Worm (Caenorhabditis elegans): ENCODE data around the gene srz-70.

Gene srz-70

ce11 chrIV:3517582-3517981 is 38.8 kb upstream of the srz-70 start:
- TF ChIP-seq tab-1 (GFP tag; IDR thresholded peaks at IDR 0.05) (no peak), med-1 (GFP tag; optimal IDR thresholded peaks at IDR 0.05; ENCODE audit: insufficient read depth) (no peak), T22C8.4 (GFP tag; IDR thresholded peaks at IDR 0.05) (no peak), ref-1 (GFP tag; conservative IDR thresholded peaks at IDR 0.05) (no peak), ztf-29 (GFP tag; IDR thresholded peaks at IDR 0.05) (no peak), ztf-23 (GFP tag; IDR thresholded peaks at IDR 0.05) (no peak), cog-1 (tag; optimal IDR thresholded peaks at IDR 0.05) (no peak), flt-1 (GFP tag; IDR thresholded peaks at IDR 0.05) (no peak), klf-2 (GFP tag; conservative IDR thresholded peaks at IDR 0.05) (no peak)

- TF ChIP-seq cog-1 (tag; optimal IDR thresholded peaks at IDR 0.05): no peak
- TF ChIP-seq med-1 (GFP tag; optimal IDR thresholded peaks at IDR 0.05; ENCODE audit: insufficient read depth): no peak
- TF ChIP-seq flt-1 (GFP tag; IDR thresholded peaks at IDR 0.05): no peak
- no peak for TF ChIP-seq ztf-23 (GFP tag; IDR thresholded peaks at IDR 0.05)
- TF ChIP-seq ref-1 (GFP tag; conservative IDR thresholded peaks at IDR 0.05): no peak
- no peak for TF ChIP-seq tab-1 (GFP tag; IDR thresholded peaks at IDR 0.05)
- TF ChIP-seq T22C8.4 (GFP tag; IDR thresholded peaks at IDR 0.05): no peak
- no peak for TF ChIP-seq ztf-29 (GFP tag; IDR thresholded peaks at IDR 0.05)
- no peak for TF ChIP-seq klf-2 (GFP tag; conservative IDR thresholded peaks at IDR 0.05)
Observed at ce11 chrIV:3516586-3516985, 37.8 kb upstream of the srz-70 start, which contains the start of gene unc-33. unc-33 (plus strand) TSS chrIV:3516886.

ce11 chrIV:3515412-3516046 is 36.7 kb upstream of the srz-70 start:
- TF ChIP-seq med-1 (GFP tag; optimal IDR thresholded peaks at IDR 0.05; ENCODE audit: insufficient read depth): no peak
- peak; percentile 22 for TF ChIP-seq cog-1 (tag; optimal IDR thresholded peaks at IDR 0.05)
- TF ChIP-seq T22C8.4 (GFP tag; IDR thresholded peaks at IDR 0.05): peak; percentile 89
- peak; percentile 54; the same call in 1 of the 2 replicates for TF ChIP-seq ztf-29 (GFP tag; IDR thresholded peaks at IDR 0.05)

ce11 chrIV:3514467-3514866 is 35.7 kb upstream of the srz-70 start, which contains the start of gene tsg-101:
tsg-101 (minus strand) TSS chrIV:3514567.
- TF ChIP-seq klf-2 (GFP tag; conservative IDR thresholded peaks at IDR 0.05) (no peak), T22C8.4 (GFP tag; IDR thresholded peaks at IDR 0.05) (no peak), tab-1 (GFP tag; IDR thresholded peaks at IDR 0.05) (no peak), ztf-29 (GFP tag; IDR thresholded peaks at IDR 0.05) (no peak), ztf-23 (GFP tag; IDR thresholded peaks at IDR 0.05) (no peak), med-1 (GFP tag; optimal IDR thresholded peaks at IDR 0.05; ENCODE audit: insufficient read depth) (no peak), cog-1 (tag; optimal IDR thresholded peaks at IDR 0.05) (no peak), ref-1 (GFP tag; conservative IDR thresholded peaks at IDR 0.05) (no peak), flt-1 (GFP tag; IDR thresholded peaks at IDR 0.05) (no peak)

- TF ChIP-seq med-1 (GFP tag; optimal IDR thresholded peaks at IDR 0.05; ENCODE audit: insufficient read depth) (no peak), klf-2 (GFP tag; conservative IDR thresholded peaks at IDR 0.05) (no peak)
Observed at ce11 chrIV:3509477-3510063, 30.8 kb upstream of the srz-70 start, which contains the start of gene ced-10. ced-10 (minus strand) TSS chrIV:3509527.

ce11 chrIV:3505940-3506339 is 27.1 kb upstream of the srz-70 start:
- TF ChIP-seq klf-2 (GFP tag; conservative IDR thresholded peaks at IDR 0.05) (no peak), cog-1 (tag; optimal IDR thresholded peaks at IDR 0.05) (no peak), ztf-29 (GFP tag; IDR thresholded peaks at IDR 0.05) (no peak), ztf-23 (GFP tag; IDR thresholded peaks at IDR 0.05) (no peak), T22C8.4 (GFP tag; IDR thresholded peaks at IDR 0.05) (no peak), med-1 (GFP tag; optimal IDR thresholded peaks at IDR 0.05; ENCODE audit: insufficient read depth) (no peak), flt-1 (GFP tag; IDR thresholded peaks at IDR 0.05) (peak; percentile 28; the same call in 1 of the 2 replicates), tab-1 (GFP tag; IDR thresholded peaks at IDR 0.05) (no peak), ref-1 (GFP tag; conservative IDR thresholded peaks at IDR 0.05) (0 out of 2 replicates have a peak, but pooled peaks have one; percentile 19)

- no peak for TF ChIP-seq cog-1 (tag; optimal IDR thresholded peaks at IDR 0.05)
Observed at ce11 chrIV:3504144-3504543, 25.3 kb upstream of the srz-70 start, which contains the start of gene srz-83. srz-83 (plus strand) TSS chrIV:3504444.

ce11 chrIV:3501981-3502736 is 23.3 kb upstream of the srz-70 start:
- TF ChIP-seq ztf-23 (GFP tag; IDR thresholded peaks at IDR 0.05) (no peak), klf-2 (GFP tag; conservative IDR thresholded peaks at IDR 0.05) (no peak), med-1 (GFP tag; optimal IDR thresholded peaks at IDR 0.05; ENCODE audit: insufficient read depth) (no peak), cog-1 (tag; optimal IDR thresholded peaks at IDR 0.05) (no peak), ztf-29 (GFP tag; IDR thresholded peaks at IDR 0.05) (no peak), T22C8.4 (GFP tag; IDR thresholded peaks at IDR 0.05) (no peak), flt-1 (GFP tag; IDR thresholded peaks at IDR 0.05) (no peak), tab-1 (GFP tag; IDR thresholded peaks at IDR 0.05) (no peak), ref-1 (GFP tag; conservative IDR thresholded peaks at IDR 0.05) (no peak)

ce11 chrIV:3497909-3498308 is 19.1 kb upstream of the srz-70 start, which contains the start of gene ceh-53:
ceh-53 (plus strand) TSS chrIV:3498209.
- TF ChIP-seq ztf-23 (GFP tag; IDR thresholded peaks at IDR 0.05): no peak
- TF ChIP-seq ztf-29 (GFP tag; IDR thresholded peaks at IDR 0.05): no peak
- no peak for TF ChIP-seq klf-2 (GFP tag; conservative IDR thresholded peaks at IDR 0.05)
- TF ChIP-seq ref-1 (GFP tag; conservative IDR thresholded peaks at IDR 0.05): no peak
- no peak for TF ChIP-seq cog-1 (tag; optimal IDR thresholded peaks at IDR 0.05)
- no peak for TF ChIP-seq med-1 (GFP tag; optimal IDR thresholded peaks at IDR 0.05; ENCODE audit: insufficient read depth)
- no peak for TF ChIP-seq tab-1 (GFP tag; IDR thresholded peaks at IDR 0.05)
- TF ChIP-seq T22C8.4 (GFP tag; IDR thresholded peaks at IDR 0.05): no peak
- TF ChIP-seq flt-1 (GFP tag; IDR thresholded peaks at IDR 0.05): no peak
